Worm (Caenorhabditis elegans): ENCODE measurements around the gene larp-1.

The larp-1 gene

ce11 chrIII:5018116-5018689 lies 753 bp upstream of the larp-1 start, which contains the start of gene wip-1:
TSS of gene wip-1 (plus strand) at chrIII:5018639.
- TF ChIP-seq skn-1 (tag; optimal IDR thresholded peaks at IDR 0.05) = peak; percentile 96
- TF ChIP-seq zag-1 (tag; optimal IDR thresholded peaks at IDR 0.05) = peak; percentile 29
- TF ChIP-seq ztf-11 (tag; optimal IDR thresholded peaks at IDR 0.05) = no peak
- peak; percentile 97 for TF ChIP-seq jun-1 (tag; optimal IDR thresholded peaks at IDR 0.05)
- no peak for TF ChIP-seq fkh-2 (tag; optimal IDR thresholded peaks at IDR 0.05)
- peak; percentile 49 for TF ChIP-seq nhr-28 (tag; optimal IDR thresholded peaks at IDR 0.05)
- no peak for TF ChIP-seq eor-1 (tag; optimal IDR thresholded peaks at IDR 0.05)
- TF ChIP-seq mdl-1 (tag; optimal IDR thresholded peaks at IDR 0.05) = peak; percentile 61
- peak; percentile 87 for TF ChIP-seq ceh-82 (tag; optimal IDR thresholded peaks at IDR 0.05)
- peak; percentile 91 for TF ChIP-seq nhr-11 (tag; optimal IDR thresholded peaks at IDR 0.05)
- peak; percentile 95 for TF ChIP-seq tbx-2 (tag; optimal IDR thresholded peaks at IDR 0.05)
- peak; percentile 60 for TF ChIP-seq unc-62 (GFP tag; optimal IDR thresholded peaks at IDR 0.05)
- TF ChIP-seq sea-2 (GFP tag; optimal IDR thresholded peaks at IDR 0.05) = no peak
- peak; percentile 2 for TF ChIP-seq daf-12 (tag; optimal IDR thresholded peaks at IDR 0.05)
- peak; percentile 95 for TF ChIP-seq snpc-4 (tag; optimal IDR thresholded peaks at IDR 0.05)
- peak; percentile 98 for TF ChIP-seq lsy-12 (tag; optimal IDR thresholded peaks at IDR 0.05)
- peak; percentile 97 for TF ChIP-seq nhr-43 (tag; optimal IDR thresholded peaks at IDR 0.05; ENCODE audit: poor library complexity, severe bottlenecking)
- peak; percentile 5 to 73 (median 6) for TF ChIP-seq elt-3 (tag; optimal IDR thresholded peaks at IDR 0.05)
- peak; percentile 93 for TF ChIP-seq ceh-28 (tag; optimal IDR thresholded peaks at IDR 0.05)
- TF ChIP-seq nhr-12 (tag; optimal IDR thresholded peaks at IDR 0.05) = no peak
- TF ChIP-seq lin-15B (tag; optimal IDR thresholded peaks at IDR 0.05) = peak; percentile 95
- TF ChIP-seq hmg-11 (tag; optimal IDR thresholded peaks at IDR 0.05) = peak; percentile 98
- TF ChIP-seq elt-2 (tag; optimal IDR thresholded peaks at IDR 0.05) = peak; percentile 93
- TF ChIP-seq ZK546.5 (tag; optimal IDR thresholded peaks at IDR 0.05) = peak; percentile 60
- peak; percentile 95 for TF ChIP-seq egl-27 (tag; optimal IDR thresholded peaks at IDR 0.05)
- no peak for TF ChIP-seq nhr-237 (tag; optimal IDR thresholded peaks at IDR 0.05)
- no peak for TF ChIP-seq ceh-9 (tag; optimal IDR thresholded peaks at IDR 0.05)
- TF ChIP-seq fos-1 (tag; optimal IDR thresholded peaks at IDR 0.05) = peak; percentile 82
- TF ChIP-seq nhr-25 (tag; optimal IDR thresholded peaks at IDR 0.05) = peak; percentile 100
- peak; percentile 99 for TF ChIP-seq nhr-23 (tag; optimal IDR thresholded peaks at IDR 0.05)
- TF ChIP-seq aly-2 (tag; optimal IDR thresholded peaks at IDR 0.05) = peak; percentile 62
- peak; percentile 90 for TF ChIP-seq pqm-1 (tag; optimal IDR thresholded peaks at IDR 0.05)
- peak; percentile 97 for TF ChIP-seq nfya-1 (tag; optimal IDR thresholded peaks at IDR 0.05; ENCODE audit: insufficient read depth)
- TF ChIP-seq unc-39 (tag; optimal IDR thresholded peaks at IDR 0.05) = no peak
- TF ChIP-seq egl-5 (tag; optimal IDR thresholded peaks at IDR 0.05) = peak; percentile 92
- TF ChIP-seq elt-1 (tag; optimal IDR thresholded peaks at IDR 0.05) = peak; percentile 73
- no peak for TF ChIP-seq nhr-67 (tag; optimal IDR thresholded peaks at IDR 0.05)
- TF ChIP-seq R02D3.7 (tag; optimal IDR thresholded peaks at IDR 0.05) = peak; percentile 86
- TF ChIP-seq ama-1 (optimal IDR thresholded peaks at IDR 0.05) = peak; percentile 77
- TF ChIP-seq nhr-77 (tag; optimal IDR thresholded peaks at IDR 0.05) = peak; percentile 88
- peak; percentile 68 for TF ChIP-seq ceh-16 (tag; optimal IDR thresholded peaks at IDR 0.05)
- peak; percentile 83 for TF ChIP-seq ztf-4 (tag; optimal IDR thresholded peaks at IDR 0.05)
- TF ChIP-seq lin-39 (tag; optimal IDR thresholded peaks at IDR 0.05) = peak; percentile 97
- peak; percentile 100 for TF ChIP-seq pha-4 (tag; optimal IDR thresholded peaks at IDR 0.05)
- peak; percentile 91 for TF ChIP-seq fkh-10 (GFP tag; optimal IDR thresholded peaks at IDR 0.05)
- TF ChIP-seq mml-1 (tag; optimal IDR thresholded peaks at IDR 0.05) = no peak
- TF ChIP-seq nhr-76 (tag; optimal IDR thresholded peaks at IDR 0.05) = peak; percentile 40

All from whole organism, L3 larva.